Worm (Caenorhabditis elegans) whole organism, midembryonic: ENCODE data around the gene ntc-1.

Experiments used
- T22C8.4 ChIP-seq: fragments of 200-800 bp; sonication (Bioruptor generic); IDR thresholded peaks from 2 replicates; pipeline ENCODE4 v1.3.6; 2022; ENCODE audit warnings: missing genetic modification characterization, missing compliant biosample characterization
- cog-1 ChIP-seq: sonication (generic microtip); optimal IDR thresholded peaks from 2 replicates; lab custom pipeline; 2016; ENCODE audit warnings: missing genetic modification characterization, missing compliant biosample characterization
- flt-1 ChIP-seq: fragments of 200-800 bp; sonication (Bioruptor generic); IDR thresholded peaks from 2 replicates; pipeline ENCODE4 v1.3.6; 2022; ENCODE audit warnings: missing genetic modification characterization, missing compliant biosample characterization
- klf-2 ChIP-seq: fragments of 200-800 bp; sonication (Bioruptor generic); conservative IDR thresholded peaks from 2 replicates; pipeline ENCODE4 v1.3.6; 2022; ENCODE audit warnings: missing genetic modification reagents, missing genetic modification characterization, missing compliant biosample characterization
- med-1 ChIP-seq: sonication (generic microtip); optimal IDR thresholded peaks from 2 replicates; lab custom pipeline; 2017; ENCODE audit warnings: missing genetic modification characterization, mild to moderate bottlenecking, missing compliant biosample characterization, antibody characterized with exemption, missing genetic modification reagents; ENCODE audit not compliant: insufficient read depth
- ref-1 ChIP-seq: fragments of 200-800 bp; sonication (Bioruptor generic); conservative IDR thresholded peaks from 2 replicates; pipeline ENCODE4 v1.3.6; 2022; ENCODE audit warnings: missing genetic modification reagents, missing genetic modification characterization, missing compliant biosample characterization
- tab-1 ChIP-seq: fragments of 200-800 bp; sonication (Bioruptor generic); IDR thresholded peaks from 2 replicates; pipeline ENCODE4 v1.3.6; 2022; ENCODE audit warnings: missing genetic modification characterization, missing compliant biosample characterization
- ztf-23 ChIP-seq: fragments of 200-800 bp; sonication (Bioruptor generic); IDR thresholded peaks from 2 replicates; pipeline ENCODE4 v1.3.6; 2022; ENCODE audit warnings: missing genetic modification reagents, missing genetic modification characterization, missing compliant biosample characterization
- ztf-29 ChIP-seq: fragments of 200-800 bp; sonication (Bioruptor generic); IDR thresholded peaks from 2 replicates; pipeline ENCODE4 v1.3.6; 2022; ENCODE audit warnings: missing genetic modification reagents, missing genetic modification characterization, missing compliant biosample characterization

ntc-1 gene

ce11 chrX:4915879-4916278 lies 50.0 kb downstream of the ntc-1 start, which contains the start of gene ifa-4:
TSS of gene ifa-4 (minus strand) at chrX:4915979.
- no peak for TF ChIP-seq ztf-29 (GFP tag; lab: Robert Waterston, UW)
- TF ChIP-seq med-1 = no peak
- TF ChIP-seq flt-1 = no peak
- no peak for TF ChIP-seq T22C8.4 (GFP tag; lab: Robert Waterston, UW)
- TF ChIP-seq cog-1 = no peak
- TF ChIP-seq ref-1 = no peak
- no peak for TF ChIP-seq ztf-23 (GFP tag; lab: Robert Waterston, UW)
- no peak for TF ChIP-seq klf-2 (GFP tag; lab: Robert Waterston, UW)
- no peak for TF ChIP-seq tab-1
